Worm (Caenorhabditis elegans) whole organism, L1 larva: Measurements from ENCODE around the gene dsc-4.

Source experiments
- C04F5.9 ChIP-seq: sonication (generic microtip); optimal IDR thresholded peaks from 2 replicates; lab custom pipeline; 2016; ENCODE audit warnings: missing genetic modification characterization, missing compliant biosample characterization
- C16A3.4 ChIP-seq: fragments of 150-350 bp; optimal IDR thresholded peaks from 2 replicates; lab custom pipeline; 2014; ENCODE audit warnings: missing biosample characterization, missing genetic modification characterization
- F16B12.6 ChIP-seq: fragments of 150-350 bp; optimal IDR thresholded peaks from 2 replicates; lab custom pipeline; 2014; ENCODE audit warnings: missing biosample characterization, missing genetic modification characterization
- aha-1 ChIP-seq: fragments of 150-350 bp; optimal IDR thresholded peaks from 2 replicates; lab custom pipeline; 2014; ENCODE audit warnings: missing biosample characterization, missing genetic modification characterization
- alr-1 ChIP-seq: fragments of 200-800 bp; sonication (Bioruptor generic); optimal IDR thresholded peaks from 2 replicates; lab custom pipeline; 2018; ENCODE audit warnings: borderline replicate concordance, mild to moderate bottlenecking, missing genetic modification characterization, missing compliant biosample characterization
- aly-2 ChIP-seq: fragments of 150-350 bp; optimal IDR thresholded peaks from 2 replicates; lab custom pipeline; 2014; ENCODE audit warnings: missing biosample characterization, missing genetic modification characterization
- ama-1 ChIP-seq: fragments of 150-350 bp; optimal IDR thresholded peaks from 2 replicates; lab custom pipeline; 2014
- blmp-1 ChIP-seq: fragments of 150-350 bp; optimal IDR thresholded peaks from 2 replicates; lab custom pipeline; 2014; ENCODE audit warnings: missing biosample characterization, missing genetic modification characterization
- ceh-63 ChIP-seq: fragments of 200-800 bp; sonication (Bioruptor generic); optimal IDR thresholded peaks from 2 replicates; lab custom pipeline; 2018; ENCODE audit warnings: mild to moderate bottlenecking, missing genetic modification characterization, missing compliant biosample characterization
- ceh-82 ChIP-seq, 3 experiments: fragments of 150-350 bp in 1 of 3; sonication (generic microtip) in 2 of 3; optimal IDR thresholded peaks; 2 replicates each; lab custom pipeline; 2014 to 2017; ENCODE audit warnings: missing biosample characterization in 3 of 3, missing genetic modification characterization in 3 of 3
- ceh-90 ChIP-seq: sonication (generic microtip); optimal IDR thresholded peaks from 2 replicates; lab custom pipeline; 2016; ENCODE audit warnings: missing genetic modification characterization, missing compliant biosample characterization
- ces-1 ChIP-seq: fragments of 150-350 bp; optimal IDR thresholded peaks from 2 replicates; lab custom pipeline; 2014; ENCODE audit warnings: missing biosample characterization, missing genetic modification reagents, missing genetic modification characterization
- efl-1 ChIP-seq, 4 experiments: fragments of 150-350 bp; optimal IDR thresholded peaks in 3 of 4; peaks in 1 of 4; 1 replicate in 1 of 4; 2 replicates in 3 of 4; lab custom pipeline; 2014; ENCODE audit warnings: missing biosample characterization in 2 of 4, missing genetic modification characterization in 2 of 4, missing genetic modification reagents in 2 of 4
- efl-3 ChIP-seq: fragments of 200-800 bp; sonication (Bioruptor generic); optimal IDR thresholded peaks from 2 replicates; lab custom pipeline; 2018; ENCODE audit warnings: mild to moderate bottlenecking, missing genetic modification characterization, missing compliant biosample characterization
- egl-27 ChIP-seq, 2 experiments: fragments of 150-350 bp in 1 of 2; sonication (generic microtip); optimal IDR thresholded peaks; 3 replicates each; lab custom pipeline; 2017 to 2018; ENCODE audit warnings: missing biosample characterization in 2 of 2, missing genetic modification characterization in 2 of 2, missing genetic modification reagents in 2 of 2
- elt-2 ChIP-seq: sonication (generic microtip); optimal IDR thresholded peaks from 2 replicates; lab custom pipeline; 2016; ENCODE audit warnings: missing genetic modification characterization, mild to moderate bottlenecking, inconsistent platforms, missing compliant biosample characterization, missing genetic modification reagents
- elt-3 ChIP-seq, 6 experiments: fragments of 150-350 bp in 1 of 6; sonication (generic microtip); optimal IDR thresholded peaks; 2 replicates each; lab custom pipeline; 2017 to 2018; ENCODE audit warnings: missing biosample characterization in 6 of 6, missing genetic modification characterization in 6 of 6, inconsistent platforms in 1 of 6
- ets-5 ChIP-seq: fragments of 200-800 bp; sonication (Bioruptor generic); IDR thresholded peaks from 2 replicates; pipeline ENCODE4 v1.3.6; 2022; ENCODE audit warnings: missing genetic modification characterization, missing compliant biosample characterization
- fkh-10 ChIP-seq: sonication (generic microtip); optimal IDR thresholded peaks from 2 replicates; lab custom pipeline; 2017; ENCODE audit warnings: missing biosample characterization, missing genetic modification reagents, missing genetic modification characterization
- fkh-4 ChIP-seq: sonication (generic microtip); optimal IDR thresholded peaks from 2 replicates; lab custom pipeline; 2016; ENCODE audit warnings: missing compliant biosample characterization, missing genetic modification characterization, borderline replicate concordance
- fkh-8 ChIP-seq: sonication (generic microtip); optimal IDR thresholded peaks from 2 replicates; lab custom pipeline; 2016; ENCODE audit warnings: mild to moderate bottlenecking, missing genetic modification characterization, missing compliant biosample characterization
- isw-1 ChIP-seq: fragments of 200-800 bp; sonication (Bioruptor generic); IDR thresholded peaks from 2 replicates; pipeline ENCODE4 v1.3.6; 2022; ENCODE audit warnings: missing genetic modification characterization, missing compliant biosample characterization
- lin-14 ChIP-seq: fragments of 200-800 bp; sonication (Bioruptor generic); optimal IDR thresholded peaks from 2 replicates; lab custom pipeline; 2018; ENCODE audit warnings: mild to moderate bottlenecking, missing genetic modification characterization, moderate library complexity, missing compliant biosample characterization
- lin-15B ChIP-seq: fragments of 150-350 bp; sonication (generic microtip); optimal IDR thresholded peaks from 3 replicates; lab custom pipeline; 2014; ENCODE audit warnings: missing biosample characterization, missing genetic modification characterization
- lin-35 ChIP-seq, 2 experiments: fragments of 150-350 bp; optimal IDR thresholded peaks; 2 replicates each; lab custom pipeline; 2014; ENCODE audit warnings: missing biosample characterization in 2 of 2, missing genetic modification characterization in 2 of 2, missing genetic modification reagents in 2 of 2
- lin-39 ChIP-seq: fragments of 150-350 bp; optimal IDR thresholded peaks from 2 replicates; lab custom pipeline; 2014; ENCODE audit warnings: missing biosample characterization, missing genetic modification reagents, missing genetic modification characterization
- lsy-2 ChIP-seq, 2 experiments: fragments of 150-350 bp; optimal IDR thresholded peaks; 2 replicates each; lab custom pipeline; 2014; ENCODE audit warnings: missing biosample characterization in 2 of 2, missing genetic modification characterization in 2 of 2
- mab-9 ChIP-seq: fragments of 200-800 bp; sonication (Bioruptor generic); IDR thresholded peaks from 2 replicates; pipeline ENCODE4 v1.3.6; 2022; ENCODE audit warnings: missing genetic modification reagents, missing genetic modification characterization, missing compliant biosample characterization
- mdl-1 ChIP-seq, 2 experiments: fragments of 150-350 bp; optimal IDR thresholded peaks; 2 replicates each; lab custom pipeline; 2014 to 2017; ENCODE audit warnings: missing biosample characterization in 2 of 2, missing genetic modification characterization in 2 of 2, inconsistent platforms in 1 of 2
- mep-1 ChIP-seq: fragments of 150-350 bp; optimal IDR thresholded peaks from 2 replicates; lab custom pipeline; 2014; ENCODE audit warnings: missing biosample characterization, missing genetic modification characterization
- nhr-11 ChIP-seq: fragments of 150-350 bp; optimal IDR thresholded peaks from 2 replicates; lab custom pipeline; 2014; ENCODE audit warnings: missing biosample characterization, missing genetic modification characterization
- nhr-19 ChIP-seq: fragments of 200-800 bp; sonication (Bioruptor generic); conservative IDR thresholded peaks from 2 replicates; pipeline ENCODE4 v1.3.6; 2022; ENCODE audit warnings: missing genetic modification characterization, missing compliant biosample characterization
- nhr-237 ChIP-seq: fragments of 150-350 bp; optimal IDR thresholded peaks from 2 replicates; lab custom pipeline; 2014; ENCODE audit warnings: missing biosample characterization, missing genetic modification characterization
- nhr-28 ChIP-seq: fragments of 150-350 bp; optimal IDR thresholded peaks from 2 replicates; lab custom pipeline; 2014; ENCODE audit warnings: missing biosample characterization, missing genetic modification characterization
- nhr-76 ChIP-seq: sonication (generic microtip); optimal IDR thresholded peaks from 2 replicates; lab custom pipeline; 2017; ENCODE audit warnings: missing biosample characterization, missing genetic modification characterization
- nhr-84 ChIP-seq: sonication (generic microtip); optimal IDR thresholded peaks from 2 replicates; lab custom pipeline; 2017; ENCODE audit warnings: missing biosample characterization, missing genetic modification characterization
- nhr-85 ChIP-seq: sonication (generic microtip); peaks from one replicate; lab custom pipeline; 2016; ENCODE audit warnings: missing genetic modification characterization, inconsistent platforms, missing compliant biosample characterization
- nhr-90 ChIP-seq: sonication (generic microtip); optimal IDR thresholded peaks from 2 replicates; lab custom pipeline; 2016; ENCODE audit warnings: mild to moderate bottlenecking, missing genetic modification characterization, missing compliant biosample characterization; ENCODE audit not compliant: poor library complexity
- pag-3 ChIP-seq: sonication (generic microtip); optimal IDR thresholded peaks from 2 replicates; lab custom pipeline; 2017; ENCODE audit warnings: missing genetic modification characterization, mild to moderate bottlenecking, missing compliant biosample characterization, antibody characterized with exemption, borderline replicate concordance; ENCODE audit not compliant: insufficient read depth
- rnt-1 ChIP-seq: sonication (generic microtip); optimal IDR thresholded peaks from 2 replicates; lab custom pipeline; 2016; ENCODE audit warnings: mild to moderate bottlenecking, missing genetic modification characterization, moderate library complexity, missing compliant biosample characterization
- skn-1 ChIP-seq: fragments of 150-350 bp; optimal IDR thresholded peaks from 2 replicates; lab custom pipeline; 2014; ENCODE audit warnings: missing biosample characterization, missing genetic modification characterization
- sptf-1 ChIP-seq: fragments of 150-350 bp; optimal IDR thresholded peaks from 2 replicates; lab custom pipeline; 2014; ENCODE audit warnings: missing biosample characterization, missing genetic modification characterization
- sup-37 ChIP-seq: fragments of 200-800 bp; sonication (Bioruptor generic); optimal IDR thresholded peaks from 2 replicates; lab custom pipeline; 2018; ENCODE audit warnings: mild to moderate bottlenecking, missing genetic modification characterization, missing compliant biosample characterization
- tbx-2 ChIP-seq: sonication (generic microtip); optimal IDR thresholded peaks from 2 replicates; lab custom pipeline; 2016; ENCODE audit warnings: missing genetic modification characterization, missing compliant biosample characterization
- tlp-1 ChIP-seq: fragments of 150-350 bp; optimal IDR thresholded peaks from 2 replicates; lab custom pipeline; 2014; ENCODE audit warnings: missing biosample characterization, missing genetic modification characterization
- unc-98 ChIP-seq: fragments of 200-800 bp; sonication (Bioruptor generic); IDR thresholded peaks from 2 replicates; pipeline ENCODE4 v1.3.6; 2022; ENCODE audit warnings: missing genetic modification characterization, missing compliant biosample characterization
- xbp-1 ChIP-seq: sonication (generic microtip); optimal IDR thresholded peaks from 2 replicates; lab custom pipeline; 2016; ENCODE audit warnings: missing genetic modification characterization, missing compliant biosample characterization
- zag-1 ChIP-seq: fragments of 150-350 bp; optimal IDR thresholded peaks from 2 replicates; lab custom pipeline; 2014; ENCODE audit warnings: missing biosample characterization, missing genetic modification characterization
- zip-4 ChIP-seq: fragments of 200-800 bp; sonication (Bioruptor generic); optimal IDR thresholded peaks from 2 replicates; lab custom pipeline; 2018; ENCODE audit warnings: mild to moderate bottlenecking, missing genetic modification characterization, moderate library complexity, missing compliant biosample characterization
- ztf-4 ChIP-seq: fragments of 150-350 bp; optimal IDR thresholded peaks from 2 replicates; lab custom pipeline; 2014; ENCODE audit warnings: missing biosample characterization, missing genetic modification characterization

dsc-4 gene

DNA sequence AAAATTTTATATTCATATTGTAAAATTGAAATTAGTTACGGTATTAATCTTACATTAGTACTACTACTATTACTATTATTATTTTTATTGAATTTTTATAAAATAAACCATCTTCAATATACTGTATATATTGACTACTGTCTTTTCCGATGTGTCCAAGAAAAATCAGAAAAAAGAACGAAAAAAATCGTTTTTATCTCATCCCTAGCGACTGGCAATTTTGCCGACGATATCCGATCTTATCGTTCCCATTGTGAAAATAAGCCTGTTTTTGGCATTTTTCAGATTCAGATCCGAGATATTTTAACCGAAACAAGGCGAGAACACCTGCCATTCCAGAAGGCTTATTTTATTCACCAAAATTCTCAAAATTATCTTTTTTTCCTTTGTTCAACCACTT, 10.2 kb upstream of the dsc-4 start, which contains the start of gene F18F11.4:
F18F11.4 (plus strand) TSS at position 301 of the 400 bp plus-strand sequence.
- TF ChIP-seq nhr-28 (tag; lab: Kevin White, UChicago) (no peak), aha-1 (tag; lab: Kevin White, UChicago) (no peak), ceh-90 (tag; lab: Kevin White, UChicago) (no peak), mab-9 (no peak), efl-3 (GFP tag; lab: Kevin White, UChicago) (no peak), zip-4 (GFP tag; lab: Kevin White, UChicago) (no peak), zag-1 (tag; lab: Kevin White, UChicago) (no peak), nhr-84 (tag; lab: Kevin White, UChicago) (no peak), skn-1 (tag; lab: Kevin White, UChicago) (no peak), lin-14 (GFP tag; lab: Kevin White, UChicago) (no peak)

DNA sequence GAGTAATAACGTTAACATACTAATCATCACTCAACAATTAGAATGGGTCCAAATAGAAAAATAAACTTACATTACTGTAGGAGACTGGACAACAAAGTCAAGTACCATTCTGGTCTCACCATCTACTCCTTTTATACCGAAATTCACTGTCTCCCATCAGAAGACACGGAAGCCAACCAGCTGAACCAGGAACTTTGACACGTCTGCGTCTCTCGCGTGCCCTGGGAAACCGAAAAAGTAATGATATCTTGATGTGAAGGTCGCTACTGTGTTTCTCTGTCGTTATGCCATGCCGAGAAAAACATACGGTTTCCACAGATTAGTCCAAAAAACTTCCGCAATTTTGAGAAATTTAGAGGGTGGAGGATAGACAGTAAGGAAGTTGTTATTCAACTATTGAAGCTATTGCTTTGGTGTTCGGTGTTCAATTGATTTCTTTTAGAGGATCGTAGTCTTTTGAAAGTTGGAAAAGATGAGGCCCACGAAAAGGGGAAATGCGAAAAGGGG, 6.3 kb upstream of the dsc-4 start, which contains the start of gene col-101:
col-101 (minus strand) TSS at position 457 of the 507 bp plus-strand sequence.
- TF ChIP-seq aha-1 (tag; lab: Kevin White, UChicago) (no peak), nhr-237 (tag; lab: Kevin White, UChicago) (no peak), efl-1 (optimal IDR thresholded peaks at IDR 0.05; lab: Kevin White, UChicago) (no peak), efl-1 (GFP tag; optimal IDR thresholded peaks at IDR 0.05 in 1 of 2; lab: Kevin White, UChicago) (peak in 1 of 2 experiments; percentile 75), nhr-11 (no peak), blmp-1 (tag; lab: Kevin White, UChicago) (peak; percentile 42), tbx-2 (tag; lab: Kevin White, UChicago) (peak; percentile 52), nhr-90 (tag; lab: Kevin White, UChicago) (no peak), nhr-85 (tag; lab: Kevin White, UChicago) (no peak), C16A3.4 (no peak), nhr-84 (tag; lab: Kevin White, UChicago) (no peak), egl-27 (tag; optimal IDR thresholded peaks at IDR 0.05; lab: Kevin White, UChicago) (no peak), unc-98 (GFP tag; lab: Robert Waterston, UW) (no peak), ces-1 (no peak), sup-37 (GFP tag; lab: Kevin White, UChicago) (no peak), mdl-1 (tag; optimal IDR thresholded peaks at IDR 0.05; lab: Kevin White, UChicago) (no peak), nhr-76 (no peak), ets-5 (GFP tag; lab: Robert Waterston, UW) (no peak), fkh-8 (no peak), mep-1 (tag; lab: Kevin White, UChicago) (peak; percentile 18), isw-1 (GFP tag; lab: Robert Waterston, UW) (no peak), elt-3 (tag; optimal IDR thresholded peaks at IDR 0.05; lab: Kevin White, UChicago) (peak in 1 of 6 experiments; percentile 28), ztf-4 (no peak), sptf-1 (no peak), fkh-10 (no peak), ceh-82 (tag; optimal IDR thresholded peaks at IDR 0.05; lab: Kevin White, UChicago) (no peak), pag-3 (tag; lab: Kevin White, UChicago) (no peak), lin-35 (GFP tag; optimal IDR thresholded peaks at IDR 0.05; lab: Kevin White, UChicago) (no peak), aly-2 (no peak), nhr-19 (GFP tag; lab: Robert Waterston, UW) (no peak), zag-1 (tag; lab: Kevin White, UChicago) (no peak), elt-2 (tag; lab: Kevin White, UChicago) (no peak), lsy-2 (tag; optimal IDR thresholded peaks at IDR 0.05; lab: Kevin White, UChicago) (no peak), tlp-1 (no peak), alr-1 (tag; lab: Kevin White, UChicago) (no peak), efl-3 (GFP tag; lab: Kevin White, UChicago) (no peak), ama-1 (lab: Kevin White, UChicago) (no peak), fkh-4 (tag; lab: Kevin White, UChicago) (no peak), C04F5.9 (tag; lab: Kevin White, UChicago) (no peak), lin-39 (tag; lab: Kevin White, UChicago) (no peak), F16B12.6 (tag; lab: Kevin White, UChicago) (no peak), ceh-63 (GFP tag; lab: Kevin White, UChicago) (no peak), xbp-1 (tag; lab: Kevin White, UChicago) (no peak), rnt-1 (tag; lab: Kevin White, UChicago) (no peak), lin-15B (tag; lab: Kevin White, UChicago) (no peak)
